Fruit fly (Drosophila melanogaster) whole organism, embryonic: ENCODE measurements around the gene Nle.
A peak's percentile ranks its signal among the peaks of the same experiment; 100 is the strongest.

Experiments used
- Bgb ChIP-seq: fragments of 200-800 bp; sonication (Bioruptor generic); IDR thresholded peaks from 2 replicates; pipeline ENCODE4 v1.3.6; 2022; ENCODE audit warnings: missing biosample characterization, missing genetic modification characterization; ENCODE audit not compliant: partially characterized antibody
- Bteb2 ChIP-seq: fragments of 200-800 bp; sonication (Bioruptor generic); optimal IDR thresholded peaks from 2 replicates; lab custom pipeline; 2016; ENCODE audit warnings: missing biosample characterization, missing genetic modification characterization
- CG10366 ChIP-seq: fragments of 200-800 bp; sonication (Bioruptor generic); IDR thresholded peaks from 2 replicates; pipeline ENCODE4 v1.3.6; 2022; ENCODE audit warnings: missing biosample characterization, missing genetic modification characterization
- CG11456 ChIP-seq: fragments of 200-800 bp; sonication (Bioruptor generic); IDR thresholded peaks from 3 replicates; pipeline ENCODE4 v1.3.6; 2022; ENCODE audit warnings: missing biosample characterization, missing genetic modification characterization
- CG11695 ChIP-seq: fragments of 200-800 bp; sonication (Bioruptor generic); IDR thresholded peaks from 3 replicates; pipeline ENCODE4 v1.3.6; 2022; ENCODE audit warnings: missing biosample characterization, missing genetic modification characterization
- CG13424 ChIP-seq: fragments of 200-800 bp; sonication (Bioruptor generic); optimal IDR thresholded peaks from 2 replicates; lab custom pipeline; 2019; ENCODE audit warnings: missing biosample characterization, mild to moderate bottlenecking, missing genetic modification characterization, moderate library complexity
- CG15514 ChIP-seq: fragments of 200-800 bp; sonication (Bioruptor generic); optimal IDR thresholded peaks from 3 replicates; lab custom pipeline; 2017; ENCODE audit warnings: missing biosample characterization, missing genetic modification characterization, mild to moderate bottlenecking, moderate library complexity, missing genetic modification reagents
- CG17385 ChIP-seq: fragments of 200-800 bp; sonication (Bioruptor generic); optimal IDR thresholded peaks from 3 replicates; lab custom pipeline; 2018; ENCODE audit warnings: missing biosample characterization, mild to moderate bottlenecking, missing genetic modification characterization
- CG2875 ChIP-seq: fragments of 200-800 bp; sonication (Bioruptor generic); optimal IDR thresholded peaks from 2 replicates; lab custom pipeline; 2017; ENCODE audit warnings: missing biosample characterization, mild to moderate bottlenecking, missing genetic modification characterization, missing genetic modification reagents
- CG30020 ChIP-seq: fragments of 200-800 bp; optimal IDR thresholded peaks from 2 replicates; lab custom pipeline; 2019; ENCODE audit warnings: missing biosample characterization, mild to moderate bottlenecking, missing genetic modification characterization, moderate library complexity
- CG32532 ChIP-seq: fragments of 200-800 bp; sonication (Bioruptor generic); IDR thresholded peaks from 2 replicates; pipeline ENCODE4 v1.3.6; 2022; ENCODE audit warnings: missing biosample characterization, missing genetic modification characterization
- CG34376 ChIP-seq: fragments of 200-800 bp; sonication (Bioruptor generic); optimal IDR thresholded peaks from 2 replicates; lab custom pipeline; 2018; ENCODE audit warnings: missing biosample characterization, mild to moderate bottlenecking, missing genetic modification characterization
- CG4424 ChIP-seq: fragments of 200-800 bp; sonication (Bioruptor generic); optimal IDR thresholded peaks from 3 replicates; lab custom pipeline; 2016; ENCODE audit warnings: missing biosample characterization, missing genetic modification characterization
- CG5180 ChIP-seq: fragments of 200-800 bp; sonication (Bioruptor generic); optimal IDR thresholded peaks from 3 replicates; lab custom pipeline; 2017; ENCODE audit warnings: missing biosample characterization, missing genetic modification characterization, mild to moderate bottlenecking, moderate library complexity, missing genetic modification reagents
- CG6654 ChIP-seq: fragments of 200-800 bp; sonication (Bioruptor generic); optimal IDR thresholded peaks from 2 replicates; lab custom pipeline; 2017; ENCODE audit warnings: missing biosample characterization, mild to moderate bottlenecking, missing genetic modification characterization
- CG6854 ChIP-seq: fragments of 200-800 bp; sonication (Bioruptor generic); optimal IDR thresholded peaks from 3 replicates; lab custom pipeline; 2017; ENCODE audit warnings: missing biosample characterization, mild to moderate bottlenecking, missing genetic modification characterization
- CG7556 ChIP-seq: fragments of 200-800 bp; sonication (Bioruptor generic); optimal IDR thresholded peaks from 2 replicates; lab custom pipeline; 2017; ENCODE audit warnings: missing biosample characterization, mild to moderate bottlenecking, missing genetic modification characterization
- CG8478 ChIP-seq: fragments of >200 bp; optimal IDR thresholded peaks from 2 replicates; lab custom pipeline; 2018
- CG9817 ChIP-seq: fragments of 200-800 bp; sonication (Bioruptor generic); optimal IDR thresholded peaks from 2 replicates; lab custom pipeline; 2018; ENCODE audit warnings: missing biosample characterization, mild to moderate bottlenecking, missing genetic modification characterization, moderate library complexity
- Chrac-16 ChIP-seq: fragments of 200-800 bp; sonication (Bioruptor generic); optimal IDR thresholded peaks from 3 replicates; lab custom pipeline; 2016; ENCODE audit warnings: missing biosample characterization, missing genetic modification characterization
- CoRest ChIP-seq: fragments of 200-800 bp; sonication (Bioruptor generic); optimal IDR thresholded peaks from 3 replicates; lab custom pipeline; 2018; ENCODE audit warnings: missing biosample characterization, mild to moderate bottlenecking, missing genetic modification characterization, moderate library complexity
- Elba2 ChIP-seq: fragments of 200-800 bp; sonication (Bioruptor generic); optimal IDR thresholded peaks from 3 replicates; lab custom pipeline; 2016; ENCODE audit warnings: missing biosample characterization, missing genetic modification characterization
- Hey ChIP-seq: fragments of 200-800 bp; sonication (Bioruptor generic); optimal IDR thresholded peaks from 3 replicates; lab custom pipeline; 2018; ENCODE audit warnings: missing biosample characterization, mild to moderate bottlenecking, missing genetic modification characterization
- Hmx ChIP-seq: fragments of 200-800 bp; sonication (Bioruptor generic); optimal IDR thresholded peaks from 2 replicates; lab custom pipeline; 2016; ENCODE audit warnings: missing biosample characterization, missing genetic modification characterization
- NC2α ChIP-seq: fragments of 200-800 bp; sonication (Bioruptor generic); optimal IDR thresholded peaks from 2 replicates; lab custom pipeline; 2016; ENCODE audit warnings: missing biosample characterization, missing genetic modification characterization
- NK7.1 ChIP-seq: fragments of 200-800 bp; sonication (Bioruptor generic); optimal IDR thresholded peaks from 3 replicates; lab custom pipeline; 2016; ENCODE audit warnings: missing biosample characterization, missing genetic modification characterization
- Ravus ChIP-seq: fragments of 200-800 bp; sonication (Bioruptor generic); IDR thresholded peaks from 2 replicates; pipeline ENCODE4 v1.3.6; 2022; ENCODE audit warnings: missing biosample characterization, missing genetic modification characterization
- Side ChIP-seq: fragments of 200-800 bp; sonication (Bioruptor generic); optimal IDR thresholded peaks from 2 replicates; lab custom pipeline; 2016; ENCODE audit warnings: missing biosample characterization, missing genetic modification characterization
- Sin3A ChIP-seq: fragments of >200 bp; optimal IDR thresholded peaks from 2 replicates; lab custom pipeline; 2018
- Sry-β ChIP-seq: fragments of 200-800 bp; sonication (Bioruptor generic); optimal IDR thresholded peaks from 2 replicates; lab custom pipeline; 2018; ENCODE audit warnings: missing biosample characterization, mild to moderate bottlenecking, missing genetic modification characterization, moderate library complexity
- Sry-δ ChIP-seq: fragments of 200-800 bp; sonication (Bioruptor generic); optimal IDR thresholded peaks from 2 replicates; lab custom pipeline; 2016; ENCODE audit warnings: missing biosample characterization, missing genetic modification characterization
- Ssrp ChIP-seq: fragments of 200-800 bp; sonication (Bioruptor generic); optimal IDR thresholded peaks from 2 replicates; lab custom pipeline; 2018; ENCODE audit warnings: missing biosample characterization, mild to moderate bottlenecking, missing genetic modification characterization, moderate library complexity
- bigmax ChIP-seq: fragments of 200-800 bp; sonication (Bioruptor generic); optimal IDR thresholded peaks from 2 replicates; lab custom pipeline; 2018; ENCODE audit warnings: missing biosample characterization, mild to moderate bottlenecking, missing genetic modification characterization
- chinmo ChIP-seq: fragments of 200-800 bp; sonication (Bioruptor generic); IDR thresholded peaks from 4 replicates; pipeline ENCODE4 v1.3.6; 2022; ENCODE audit warnings: missing biosample characterization, missing genetic modification characterization; ENCODE audit not compliant: partially characterized antibody
- chm ChIP-seq: fragments of 200-800 bp; sonication (Bioruptor generic); IDR thresholded peaks from 2 replicates; pipeline ENCODE4 v1.3.6; 2022; ENCODE audit warnings: missing biosample characterization, missing genetic modification characterization
- dimm ChIP-seq: fragments of 200-800 bp; sonication (Bioruptor generic); IDR thresholded peaks from 2 replicates; pipeline ENCODE4 v1.3.6; 2022; ENCODE audit warnings: missing biosample characterization, missing genetic modification characterization
- disco-r ChIP-seq: fragments of 200-800 bp; sonication (Bioruptor generic); optimal IDR thresholded peaks from 2 replicates; lab custom pipeline; 2016; ENCODE audit warnings: missing biosample characterization, missing genetic modification characterization
- exex ChIP-seq: fragments of 200-800 bp; sonication (Bioruptor generic); optimal IDR thresholded peaks from 4 replicates; lab custom pipeline; 2018; ENCODE audit warnings: missing biosample characterization, mild to moderate bottlenecking, missing genetic modification characterization, moderate library complexity
- ftz-f1 ChIP-seq: fragments of 200-800 bp; sonication (Bioruptor generic); optimal IDR thresholded peaks from 2 replicates; lab custom pipeline; 2016; ENCODE audit warnings: missing biosample characterization, missing genetic modification characterization
- inv ChIP-seq: fragments of 200-800 bp; sonication (Bioruptor generic); IDR thresholded peaks from 2 replicates; pipeline ENCODE4 v1.3.6; 2022; ENCODE audit warnings: missing biosample characterization, missing genetic modification characterization; ENCODE audit not compliant: partially characterized antibody
- kah ChIP-seq: fragments of 200-800 bp; sonication (Bioruptor generic); optimal IDR thresholded peaks from 2 replicates; lab custom pipeline; 2018; ENCODE audit warnings: missing biosample characterization, mild to moderate bottlenecking, missing genetic modification characterization
- lilli ChIP-seq: fragments of 200-800 bp; sonication (Bioruptor generic); optimal IDR thresholded peaks from 3 replicates; lab custom pipeline; 2016; ENCODE audit warnings: missing biosample characterization, missing genetic modification characterization
- pho ChIP-seq: fragments of 200-800 bp; sonication (Bioruptor generic); optimal IDR thresholded peaks from 2 replicates; lab custom pipeline; 2016; ENCODE audit warnings: missing biosample characterization, missing genetic modification characterization
- row ChIP-seq: fragments of 200-800 bp; sonication (Bioruptor generic); IDR thresholded peaks from 3 replicates; pipeline ENCODE4 v1.3.6; 2022; ENCODE audit warnings: missing biosample characterization, missing genetic modification characterization
- tll ChIP-seq, 2 experiments: fragments of 200-800 bp in 1 of 2; fragments of >200 bp in 1 of 2; sonication (Bioruptor generic) in 1 of 2; optimal IDR thresholded peaks; 2 replicates each; lab custom pipeline; 2017 to 2019; ENCODE audit warnings: missing biosample characterization in 2 of 2, missing genetic modification characterization in 2 of 2, mild to moderate bottlenecking in 1 of 2, moderate library complexity in 1 of 2
- tna ChIP-seq: fragments of 200-800 bp; sonication (Bioruptor generic); IDR thresholded peaks from 2 replicates; pipeline ENCODE4 v1.3.6; 2022; ENCODE audit warnings: missing biosample characterization, missing genetic modification characterization; ENCODE audit not compliant: partially characterized antibody
- unc-4 ChIP-seq: fragments of 200-800 bp; sonication (Bioruptor generic); IDR thresholded peaks from 2 replicates; pipeline ENCODE4 v1.3.6; 2022; ENCODE audit warnings: missing biosample characterization, missing genetic modification characterization; ENCODE audit not compliant: partially characterized antibody
- unpg ChIP-seq: fragments of 200-800 bp; sonication (Bioruptor generic); optimal IDR thresholded peaks from 3 replicates; lab custom pipeline; 2018; ENCODE audit warnings: missing biosample characterization, mild to moderate bottlenecking, missing genetic modification characterization, moderate library complexity
- vfl ChIP-seq: fragments of 200-800 bp; sonication (Bioruptor generic); optimal IDR thresholded peaks from 2 replicates; lab custom pipeline; 2016; ENCODE audit warnings: missing biosample characterization, missing genetic modification characterization
- zen ChIP-seq: fragments of 200-800 bp; sonication (Bioruptor generic); optimal IDR thresholded peaks from 3 replicates; lab custom pipeline; 2018; ENCODE audit warnings: missing biosample characterization, mild to moderate bottlenecking, missing genetic modification characterization, moderate library complexity

Nle gene

DNA sequence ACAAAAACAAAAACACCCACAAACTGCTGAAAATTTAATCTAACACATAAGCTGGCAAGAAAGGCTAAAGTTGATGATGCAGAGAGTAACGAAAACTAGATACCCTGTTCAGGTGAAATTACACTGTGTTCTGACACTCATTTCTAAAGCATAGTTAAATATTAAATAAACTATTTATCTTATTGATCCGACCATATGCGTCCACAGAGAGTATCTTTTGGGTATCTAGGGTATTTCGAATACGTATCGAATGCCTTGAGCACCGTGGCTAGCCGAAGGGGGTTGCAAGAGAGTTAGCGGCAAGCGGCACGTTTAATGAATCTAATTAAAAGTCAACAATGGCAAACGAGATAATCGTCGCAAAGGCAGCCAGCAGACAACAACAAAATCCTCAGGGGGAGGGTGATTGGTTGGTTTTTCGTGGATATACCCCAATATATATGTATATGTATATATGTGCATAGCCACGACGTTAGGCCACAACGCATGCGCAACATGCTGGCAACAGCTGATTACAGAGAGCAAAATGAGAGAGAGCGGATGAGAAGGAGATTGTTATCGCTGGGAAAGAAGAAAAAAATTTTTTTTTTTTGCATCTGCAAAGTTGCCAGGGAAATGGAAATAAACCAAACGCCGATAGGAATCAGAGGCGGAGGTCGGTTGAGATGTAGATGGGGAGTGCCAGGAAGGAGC is 45.8 kb downstream of the Nle start (continued):
- peak; percentile 35 for TF ChIP-seq CG15514 (GFP tag; lab: Kevin White, UChicago)
- peak; percentile 69 for TF ChIP-seq Ssrp
- no peak for TF ChIP-seq NC2α (GFP tag; lab: Kevin White, UChicago)
- peak; percentile 11 for TF ChIP-seq CG5180 (GFP tag; lab: Kevin White, UChicago)
- TF ChIP-seq Sry-δ (GFP tag; lab: Kevin White, UChicago), result no peak
- no peak for TF ChIP-seq unc-4 (GFP tag; lab: Robert Waterston, UW)
- TF ChIP-seq zen (tag; lab: Kevin White, UChicago), result peak; percentile 93
- peak; percentile 82 for TF ChIP-seq chm (GFP tag; lab: Robert Waterston, UW)
- TF ChIP-seq Sin3A (lab: Kevin White, UChicago), result no peak
- peak; percentile 92 for TF ChIP-seq row
- TF ChIP-seq CG11456, result peak; percentile 74
- peak; percentile 66 for TF ChIP-seq CG6654 (GFP tag; lab: Kevin White, UChicago)
- peak; percentile 20 for TF ChIP-seq vfl (GFP tag; lab: Kevin White, UChicago)
- peak; percentile 65 for TF ChIP-seq CG32532 (GFP tag; lab: Robert Waterston, UW)
- peak; percentile 62 for TF ChIP-seq lilli (GFP tag; lab: Kevin White, UChicago)
- TF ChIP-seq CG2875 (GFP tag; lab: Kevin White, UChicago), result peak; percentile 65
- TF ChIP-seq disco-r, result no peak
- TF ChIP-seq CG13424, result peak; percentile 56
- TF ChIP-seq Sry-β (GFP tag; lab: Kevin White, UChicago), result no peak
- peak; percentile 78 for TF ChIP-seq unpg (GFP tag; lab: Kevin White, UChicago)
- TF ChIP-seq CG10366, result peak; percentile 71
- peak; percentile 33 for TF ChIP-seq Elba2 (GFP tag; lab: Kevin White, UChicago)
- no peak for TF ChIP-seq ftz-f1 (GFP tag; lab: Kevin White, UChicago)
- no peak for TF ChIP-seq CG8478 (lab: Kevin White, UChicago)
- no peak for TF ChIP-seq inv
- peak; percentile 28 for TF ChIP-seq CG9817 (tag; lab: Kevin White, UChicago)
- peak; percentile 83 for TF ChIP-seq CG11695 (GFP tag; lab: Robert Waterston, UW)
- peak; percentile 77 for TF ChIP-seq dimm
- peak; percentile 74 for TF ChIP-seq CoRest (tag; lab: Kevin White, UChicago)
- no peak for TF ChIP-seq bigmax (GFP tag; lab: Kevin White, UChicago)
- no peak for TF ChIP-seq CG34376 (GFP tag; lab: Kevin White, UChicago)
- peak; percentile 28 for TF ChIP-seq Ravus
- peak; percentile 79 for TF ChIP-seq Chrac-16 (GFP tag; lab: Kevin White, UChicago)
- TF ChIP-seq CG4424 (GFP tag; lab: Kevin White, UChicago), result peak; percentile 86
- peak; percentile 61 for TF ChIP-seq CG7556 (GFP tag; lab: Kevin White, UChicago)
- TF ChIP-seq NK7.1 (GFP tag; lab: Kevin White, UChicago), result no peak
- TF ChIP-seq kah, result peak; percentile 35
- TF ChIP-seq CG6854 (GFP tag; lab: Kevin White, UChicago), result peak; percentile 44
- no peak for TF ChIP-seq CG30020 (tag; lab: Kevin White, UChicago)
- no peak for TF ChIP-seq Bgb (GFP tag; lab: Robert Waterston, UW)
- TF ChIP-seq exex (tag; lab: Kevin White, UChicago), result peak; percentile 61
- TF ChIP-seq Side (GFP tag; lab: Kevin White, UChicago), result peak; percentile 8
- TF ChIP-seq CG17385 (GFP tag; lab: Kevin White, UChicago), result peak; percentile 70
- TF ChIP-seq pho, result no peak
- TF ChIP-seq Hmx (GFP tag; lab: Kevin White, UChicago), result peak; percentile 15
- no peak for TF ChIP-seq tna (GFP tag; lab: Robert Waterston, UW)
- peak in 1 of 2 experiments; percentile 58 for TF ChIP-seq tll (GFP tag; optimal IDR thresholded peaks at IDR 0.05; lab: Kevin White, UChicago)
- TF ChIP-seq chinmo, result no peak
- TF ChIP-seq Bteb2 (GFP tag; lab: Kevin White, UChicago), result no peak
- TF ChIP-seq Hey (tag; lab: Kevin White, UChicago), result peak; percentile 2
